Worm (Caenorhabditis elegans): Measurements from ENCODE around the gene F54B11.11.

DNA sequence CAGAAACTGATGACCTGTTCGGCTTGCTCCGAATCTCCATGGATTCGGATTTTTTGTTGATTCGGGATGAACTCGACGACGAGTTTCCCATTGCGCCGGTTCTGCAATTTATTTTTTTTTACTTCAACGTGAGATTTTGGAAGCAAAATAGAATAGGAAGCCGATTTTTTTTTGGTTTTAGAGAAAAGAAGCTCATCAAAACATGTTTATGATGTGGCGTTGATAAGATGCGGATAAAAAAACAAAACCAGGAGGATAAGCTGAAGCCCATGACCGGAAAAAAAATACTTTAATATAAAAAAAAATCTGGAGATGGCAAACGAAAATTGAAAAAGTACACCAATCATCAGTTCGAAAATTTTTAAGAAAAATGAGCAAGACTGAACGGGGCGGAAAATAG lies 22.5 kb upstream of the F54B11.11 start, which contains the start of gene glb-20:
- no peak for TF ChIP-seq ref-1 (GFP tag; conservative IDR thresholded peaks at IDR 0.05)
- no peak for TF ChIP-seq flt-1 (GFP tag; IDR thresholded peaks at IDR 0.05)
- TF ChIP-seq cog-1 (tag; optimal IDR thresholded peaks at IDR 0.05), result no peak
- TF ChIP-seq med-1 (GFP tag; optimal IDR thresholded peaks at IDR 0.05; ENCODE audit: insufficient read depth), result no peak
- no peak for TF ChIP-seq ztf-23 (GFP tag; IDR thresholded peaks at IDR 0.05)

Data from whole organism, midembryonic.